Worm (Caenorhabditis elegans) whole organism, L4 larva: ENCODE results near the gene sru-24.

Source experiments
- D1046.2 ChIP-seq: fragments of 200-800 bp; sonication (Bioruptor generic); IDR thresholded peaks from 2 replicates; pipeline ENCODE4 v1.3.6; 2022; ENCODE audit warnings: missing genetic modification characterization, missing compliant biosample characterization
- F26F4.8 ChIP-seq: fragments of 200-800 bp; sonication (Bioruptor generic); conservative IDR thresholded peaks from 2 replicates; pipeline ENCODE4 v1.3.6; 2022; ENCODE audit warnings: missing genetic modification characterization, missing compliant biosample characterization
- F49E8.2 ChIP-seq: sonication (generic microtip); optimal IDR thresholded peaks from 2 replicates; lab custom pipeline; 2016; ENCODE audit warnings: missing compliant biosample characterization, mild to moderate bottlenecking, missing genetic modification characterization, borderline replicate concordance
- T20F7.1 ChIP-seq: fragments of 200-800 bp; sonication (Bioruptor generic); optimal IDR thresholded peaks from 2 replicates; lab custom pipeline; 2018; ENCODE audit warnings: mild to moderate bottlenecking, missing genetic modification characterization, missing compliant biosample characterization
- Y105C5A.15 ChIP-seq: fragments of 200-800 bp; sonication (Bioruptor generic); IDR thresholded peaks from 2 replicates; pipeline ENCODE4 v1.3.6; 2022; ENCODE audit warnings: missing genetic modification characterization, missing compliant biosample characterization
- Y48G9A.11 ChIP-seq: fragments of 200-800 bp; sonication (Bioruptor generic); IDR thresholded peaks from 2 replicates; pipeline ENCODE4 v1.3.6; 2022; ENCODE audit warnings: missing genetic modification reagents, missing genetic modification characterization, missing compliant biosample characterization
- Y75B8A.6 ChIP-seq: fragments of 200-800 bp; sonication (Bioruptor generic); IDR thresholded peaks from 2 replicates; pipeline ENCODE4 v1.3.6; 2022; ENCODE audit warnings: missing genetic modification reagents, missing genetic modification characterization, missing compliant biosample characterization
- ZK546.5 ChIP-seq, 2 experiments: sonication (generic microtip); optimal IDR thresholded peaks; 2 replicates each; lab custom pipeline; 2017; ENCODE audit warnings: missing biosample characterization in 2 of 2, missing genetic modification characterization in 2 of 2
- aha-1 ChIP-seq: fragments of 150-350 bp; peaks from one replicate; lab custom pipeline; 2014; ENCODE audit warnings: missing biosample characterization, missing genetic modification characterization
- ama-1 ChIP-seq: fragments of 150-350 bp; optimal IDR thresholded peaks from 2 replicates; lab custom pipeline; 2014; ENCODE audit warnings: inconsistent platforms, mixed read lengths
- ceh-28 ChIP-seq: fragments of 150-350 bp; optimal IDR thresholded peaks from 2 replicates; lab custom pipeline; 2014; ENCODE audit warnings: missing biosample characterization, missing genetic modification reagents, missing genetic modification characterization
- ceh-44 ChIP-seq: fragments of 200-800 bp; sonication (Bioruptor generic); IDR thresholded peaks from 2 replicates; pipeline ENCODE4 v1.3.6; 2022; ENCODE audit warnings: missing genetic modification reagents, missing genetic modification characterization, missing compliant biosample characterization
- ceh-62 ChIP-seq: sonication (generic microtip); optimal IDR thresholded peaks from 2 replicates; lab custom pipeline; 2017; ENCODE audit warnings: missing biosample characterization, missing genetic modification characterization
- ctbp-1 ChIP-seq: fragments of 200-800 bp; sonication (Bioruptor generic); IDR thresholded peaks from 2 replicates; pipeline ENCODE4 v1.3.6; 2022; ENCODE audit warnings: missing genetic modification reagents, missing genetic modification characterization, missing compliant biosample characterization
- daf-12 ChIP-seq: fragments of 150-350 bp; optimal IDR thresholded peaks from 2 replicates; lab custom pipeline; 2014; ENCODE audit warnings: missing biosample characterization, missing genetic modification reagents, missing genetic modification characterization
- daf-8 ChIP-seq: fragments of 200-800 bp; sonication (Bioruptor generic); IDR thresholded peaks from 2 replicates; pipeline ENCODE4 v1.3.6; 2022; ENCODE audit warnings: missing genetic modification characterization, missing compliant biosample characterization
- dmd-6 ChIP-seq: fragments of 200-800 bp; sonication (Bioruptor generic); IDR thresholded peaks from 2 replicates; pipeline ENCODE4 v1.3.6; 2022; ENCODE audit warnings: missing genetic modification reagents, missing genetic modification characterization, missing compliant biosample characterization
- dpl-1 ChIP-seq: fragments of 150-350 bp; optimal IDR thresholded peaks from 2 replicates; lab custom pipeline; 2014; ENCODE audit warnings: missing biosample characterization, missing genetic modification reagents, missing genetic modification characterization
- duxl-1 ChIP-seq: sonication (generic microtip); optimal IDR thresholded peaks from 2 replicates; lab custom pipeline; 2016; ENCODE audit warnings: mild to moderate bottlenecking, missing genetic modification characterization, moderate library complexity, missing compliant biosample characterization; ENCODE audit not compliant: poor library complexity
- dve-1 ChIP-seq: sonication (generic microtip); optimal IDR thresholded peaks from 2 replicates; lab custom pipeline; 2017; ENCODE audit warnings: antibody characterized with exemption, mild to moderate bottlenecking, missing genetic modification characterization, missing compliant biosample characterization; ENCODE audit not compliant: insufficient read depth
- egl-43 ChIP-seq: fragments of 200-800 bp; sonication (Bioruptor generic); IDR thresholded peaks from 2 replicates; pipeline ENCODE4 v1.3.6; 2022; ENCODE audit warnings: missing genetic modification reagents, missing genetic modification characterization, missing compliant biosample characterization
- fos-1 ChIP-seq: fragments of 150-350 bp; optimal IDR thresholded peaks from 2 replicates; lab custom pipeline; 2014; ENCODE audit warnings: missing biosample characterization, missing genetic modification characterization
- gei-8 ChIP-seq: fragments of 200-800 bp; sonication (Bioruptor generic); optimal IDR thresholded peaks from 2 replicates; lab custom pipeline; 2018; ENCODE audit warnings: mild to moderate bottlenecking, missing genetic modification characterization, missing compliant biosample characterization
- hif-1 ChIP-seq, 2 experiments: sonication (generic microtip); optimal IDR thresholded peaks; 2 replicates each; lab custom pipeline; 2016 to 2017; ENCODE audit warnings: missing compliant biosample characterization in 2 of 2, missing genetic modification characterization in 2 of 2, missing genetic modification reagents in 2 of 2, missing genotype in 2 of 2, mild to moderate bottlenecking in 1 of 2
- hlh-11 ChIP-seq: fragments of 200-800 bp; sonication (Bioruptor generic); optimal IDR thresholded peaks from 2 replicates; lab custom pipeline; 2018; ENCODE audit warnings: mild to moderate bottlenecking, missing genetic modification characterization, missing compliant biosample characterization
- hlh-30 ChIP-seq: sonication (generic microtip); optimal IDR thresholded peaks from 2 replicates; lab custom pipeline; 2017; ENCODE audit warnings: antibody characterized with exemption, mild to moderate bottlenecking, missing genetic modification characterization, missing compliant biosample characterization; ENCODE audit not compliant: insufficient read depth
- lim-7 ChIP-seq: fragments of 200-800 bp; sonication (Bioruptor generic); IDR thresholded peaks from 2 replicates; pipeline ENCODE4 v1.3.6; 2022; ENCODE audit warnings: missing genetic modification characterization, missing compliant biosample characterization
- lin-13 ChIP-seq: fragments of 150-350 bp; optimal IDR thresholded peaks from 2 replicates; lab custom pipeline; 2014; ENCODE audit warnings: missing biosample characterization, missing genetic modification reagents, missing genetic modification characterization
- lir-3 ChIP-seq: sonication (generic microtip); optimal IDR thresholded peaks from 2 replicates; lab custom pipeline; 2016; ENCODE audit warnings: mild to moderate bottlenecking, missing genetic modification characterization, missing compliant biosample characterization
- lsy-2 ChIP-seq, 2 experiments: fragments of 150-350 bp in 1 of 2; sonication (generic microtip) in 1 of 2; optimal IDR thresholded peaks; 2 replicates each; lab custom pipeline; 2014 to 2017; ENCODE audit warnings: missing biosample characterization in 2 of 2, missing genetic modification characterization in 2 of 2
- mdl-1 ChIP-seq, 2 experiments: fragments of 150-350 bp in 1 of 2; sonication (generic microtip) in 1 of 2; optimal IDR thresholded peaks; 2 replicates each; lab custom pipeline; 2014 to 2017; ENCODE audit warnings: missing biosample characterization in 2 of 2, missing genetic modification characterization in 2 of 2
- mes-2 ChIP-seq: sonication (generic microtip); optimal IDR thresholded peaks from 2 replicates; lab custom pipeline; 2016; ENCODE audit warnings: missing genotype, mild to moderate bottlenecking, missing genetic modification characterization, missing compliant biosample characterization; ENCODE audit not compliant: poor library complexity, severe bottlenecking
- mxl-3 ChIP-seq: fragments of 200-800 bp; sonication (Bioruptor generic); optimal IDR thresholded peaks from 2 replicates; lab custom pipeline; 2018; ENCODE audit warnings: mild to moderate bottlenecking, missing genetic modification characterization, missing compliant biosample characterization
- nhr-25 ChIP-seq: sonication (generic microtip); optimal IDR thresholded peaks from 2 replicates; lab custom pipeline; 2017; ENCODE audit warnings: missing genetic modification characterization, mild to moderate bottlenecking, missing compliant biosample characterization, antibody characterized with exemption, moderate library complexity, borderline replicate concordance; ENCODE audit not compliant: insufficient read depth
- nhr-28 ChIP-seq: fragments of 150-350 bp; optimal IDR thresholded peaks from 2 replicates; lab custom pipeline; 2014; ENCODE audit warnings: missing biosample characterization, missing genetic modification characterization
- nhr-41 ChIP-seq: fragments of 200-800 bp; sonication (Bioruptor generic); IDR thresholded peaks from 2 replicates; pipeline ENCODE4 v1.3.6; 2022; ENCODE audit warnings: missing genetic modification reagents, missing genetic modification characterization, missing compliant biosample characterization
- nhr-48 ChIP-seq: sonication (generic microtip); optimal IDR thresholded peaks from 2 replicates; lab custom pipeline; 2016; ENCODE audit warnings: mild to moderate bottlenecking, missing genetic modification characterization, missing compliant biosample characterization
- nhr-6 ChIP-seq: fragments of 150-350 bp; optimal IDR thresholded peaks from 2 replicates; lab custom pipeline; 2014; ENCODE audit warnings: missing biosample characterization, missing genetic modification characterization
- nhr-77 ChIP-seq: fragments of 150-350 bp; optimal IDR thresholded peaks from 2 replicates; lab custom pipeline; 2014; ENCODE audit warnings: missing biosample characterization, missing genetic modification characterization
- pqm-1 ChIP-seq: sonication (generic microtip); optimal IDR thresholded peaks from 2 replicates; lab custom pipeline; 2017; ENCODE audit warnings: missing biosample characterization, missing genetic modification characterization
- saeg-2 ChIP-seq: fragments of 200-800 bp; sonication (Bioruptor generic); IDR thresholded peaks from 2 replicates; pipeline ENCODE4 v1.3.6; 2022; ENCODE audit warnings: missing genetic modification reagents, missing genetic modification characterization, missing compliant biosample characterization
- tra-1 ChIP-seq: fragments of 200-800 bp; sonication (Bioruptor generic); IDR thresholded peaks from 2 replicates; pipeline ENCODE4 v1.3.6; 2022; ENCODE audit warnings: missing genetic modification reagents, missing genetic modification characterization, missing compliant biosample characterization
- unc-39 ChIP-seq: sonication (generic microtip); optimal IDR thresholded peaks from 2 replicates; lab custom pipeline; 2017; ENCODE audit warnings: missing biosample characterization, missing genetic modification characterization
- unc-62 ChIP-seq, 3 experiments: fragments of 150-350 bp in 1 of 3; sonication (generic microtip); optimal IDR thresholded peaks in 2 of 3; peaks in 1 of 3; 1 replicate in 1 of 3; 2 replicates in 2 of 3; lab custom pipeline; 2014 to 2017; ENCODE audit warnings: missing biosample characterization in 3 of 3, missing genetic modification characterization in 3 of 3, missing genetic modification reagents in 3 of 3, missing genotype in 1 of 3
- zfp-2 ChIP-seq: sonication (generic microtip); optimal IDR thresholded peaks from 2 replicates; lab custom pipeline; 2016; ENCODE audit warnings: mild to moderate bottlenecking, missing genetic modification characterization, missing compliant biosample characterization
- zfp-3 ChIP-seq: fragments of 200-800 bp; sonication (Bioruptor generic); conservative IDR thresholded peaks from 2 replicates; pipeline ENCODE4 v1.3.6; 2022; ENCODE audit warnings: missing genetic modification reagents, missing genetic modification characterization, missing compliant biosample characterization
- zip-2 ChIP-seq: fragments of 150-350 bp; optimal IDR thresholded peaks from 2 replicates; lab custom pipeline; 2014; ENCODE audit warnings: missing biosample characterization, missing genetic modification characterization

Gene sru-24

DNA sequence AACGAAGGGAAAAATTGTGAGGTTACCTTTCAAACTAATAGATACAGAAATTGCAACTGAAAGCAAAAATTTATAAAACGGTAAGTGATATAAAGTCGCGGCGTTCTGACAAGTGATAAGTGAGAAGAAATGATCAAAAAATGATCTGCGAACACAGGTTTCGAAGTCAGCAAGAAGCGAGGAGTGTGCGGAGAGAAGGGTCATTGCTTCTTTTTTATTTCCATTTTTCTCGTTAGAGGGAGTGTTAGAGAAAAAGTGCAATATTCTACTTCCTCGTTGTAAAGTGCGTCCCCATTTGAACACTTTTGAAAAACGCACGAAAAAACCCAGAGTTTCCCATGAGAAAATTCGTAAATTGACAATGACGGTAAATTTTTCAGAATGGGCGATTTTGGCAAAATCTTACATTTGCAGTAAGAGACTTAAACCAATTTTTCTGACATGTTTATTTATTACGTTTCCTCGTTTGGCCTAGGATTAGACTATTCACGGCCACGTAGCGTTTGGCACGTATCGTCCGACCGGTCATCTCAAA lies 5.4 kb upstream of the sru-24 start, which contains the start of the genes fbxa-72 and srx-21:
Gene fbxa-72, minus strand, starts transcription at position 204 of the 535 bp plus-strand sequence.
Gene srx-21, plus strand, starts transcription at position 485 of the 535 bp plus-strand sequence.
- TF ChIP-seq zfp-3 (GFP tag; lab: Robert Waterston, UW) (no peak), nhr-77 (tag; lab: Kevin White, UChicago) (peak; percentile 52), tra-1 (GFP tag; lab: Robert Waterston, UW) (no peak), fos-1 (tag; lab: Kevin White, UChicago) (no peak), nhr-48 (no peak), unc-39 (tag; lab: Kevin White, UChicago) (no peak), dve-1 (tag; lab: Kevin White, UChicago) (peak; percentile 43), mes-2 (tag; lab: Kevin White, UChicago) (peak; percentile 44), unc-62 (GFP tag; optimal IDR thresholded peaks at IDR 0.05 in 1 of 2; lab: Kevin White, UChicago) (peak in 1 of 2 experiments; percentile 80), unc-62 (tag; optimal IDR thresholded peaks at IDR 0.05; lab: Kevin White, UChicago) (no peak), pqm-1 (tag; lab: Kevin White, UChicago) (peak; percentile 62), Y105C5A.15 (GFP tag; lab: Robert Waterston, UW) (no peak), hlh-30 (tag; lab: Kevin White, UChicago) (no peak), ceh-44 (no peak), ctbp-1 (GFP tag; lab: Robert Waterston, UW) (no peak), nhr-41 (no peak), saeg-2 (no peak), duxl-1 (tag; lab: Kevin White, UChicago) (peak; percentile 17), nhr-25 (tag; lab: Kevin White, UChicago) (peak; percentile 51), lim-7 (GFP tag; lab: Robert Waterston, UW) (no peak), D1046.2 (GFP tag; lab: Robert Waterston, UW) (no peak), F49E8.2 (no peak), aha-1 (tag; lab: Kevin White, UChicago) (peak; percentile 65), T20F7.1 (GFP tag; lab: Kevin White, UChicago) (no peak), hif-1 (tag; optimal IDR thresholded peaks at IDR 0.05; lab: Kevin White, UChicago) (peak in 1 of 2 experiments; percentile 57), lir-3 (tag; lab: Kevin White, UChicago) (no peak), mdl-1 (tag; optimal IDR thresholded peaks at IDR 0.05; lab: Kevin White, UChicago) (peak in 1 of 2 experiments; percentile 28), egl-43 (no peak), zfp-2 (tag; lab: Kevin White, UChicago) (no peak), daf-12 (tag; lab: Kevin White, UChicago) (no peak), daf-8 (GFP tag; lab: Robert Waterston, UW) (no peak), mxl-3 (GFP tag; lab: Kevin White, UChicago) (peak; percentile 36), gei-8 (GFP tag; lab: Kevin White, UChicago) (no peak), ama-1 (lab: Kevin White, UChicago) (no peak), ZK546.5 (tag; optimal IDR thresholded peaks at IDR 0.05; lab: Kevin White, UChicago) (no peak), hlh-11 (tag; lab: Kevin White, UChicago) (peak; percentile 52), zip-2 (no peak), F26F4.8 (GFP tag; lab: Robert Waterston, UW) (no peak), ceh-62 (tag; lab: Kevin White, UChicago) (no peak), Y48G9A.11 (GFP tag; lab: Robert Waterston, UW) (no peak), dmd-6 (GFP tag; lab: Robert Waterston, UW) (peak; percentile 75), dpl-1 (GFP tag; lab: Kevin White, UChicago) (no peak), nhr-28 (tag; lab: Kevin White, UChicago) (peak; percentile 90), ceh-28 (no peak), lin-13 (no peak), Y75B8A.6 (GFP tag; lab: Robert Waterston, UW) (no peak), lsy-2 (tag; optimal IDR thresholded peaks at IDR 0.05; lab: Kevin White, UChicago) (no peak), nhr-6 (tag; lab: Kevin White, UChicago) (no peak)
